Worm (Caenorhabditis elegans) whole organism, L1 larva: ENCODE results near the gene eelo-2.

ENCODE experiments used
- aly-2 ChIP-seq: fragments of 150-350 bp; optimal IDR thresholded peaks from 2 replicates; lab custom pipeline; 2014; ENCODE audit warnings: missing biosample characterization, missing genetic modification characterization
- ces-1 ChIP-seq: fragments of 150-350 bp; optimal IDR thresholded peaks from 2 replicates; lab custom pipeline; 2014; ENCODE audit warnings: missing biosample characterization, missing genetic modification reagents, missing genetic modification characterization
- elt-3 ChIP-seq, 6 experiments: fragments of 150-350 bp in 1 of 6; sonication (generic microtip); optimal IDR thresholded peaks; 2 replicates each; lab custom pipeline; 2017 to 2018; ENCODE audit warnings: missing biosample characterization in 6 of 6, missing genetic modification characterization in 6 of 6, inconsistent platforms in 1 of 6
- hlh-4 ChIP-seq: sonication (generic microtip); optimal IDR thresholded peaks from 2 replicates; lab custom pipeline; 2016; ENCODE audit warnings: mild to moderate bottlenecking, missing genetic modification characterization, missing compliant biosample characterization
- jun-1 ChIP-seq: fragments of 150-350 bp; optimal IDR thresholded peaks from 2 replicates; lab custom pipeline; 2014; ENCODE audit warnings: missing biosample characterization, missing genetic modification reagents, missing genetic modification characterization
- mab-9 ChIP-seq: fragments of 200-800 bp; sonication (Bioruptor generic); IDR thresholded peaks from 2 replicates; pipeline ENCODE4 v1.3.6; 2022; ENCODE audit warnings: missing genetic modification reagents, missing genetic modification characterization, missing compliant biosample characterization
- pax-3 ChIP-seq: fragments of 200-800 bp; sonication (Bioruptor generic); optimal IDR thresholded peaks from 2 replicates; lab custom pipeline; 2018; ENCODE audit warnings: mild to moderate bottlenecking, missing genetic modification characterization, moderate library complexity, missing compliant biosample characterization
- sptf-1 ChIP-seq: fragments of 150-350 bp; optimal IDR thresholded peaks from 2 replicates; lab custom pipeline; 2014; ENCODE audit warnings: missing biosample characterization, missing genetic modification characterization
- unc-130 ChIP-seq: fragments of 150-350 bp; optimal IDR thresholded peaks from 2 replicates; lab custom pipeline; 2017; ENCODE audit warnings: missing biosample characterization, missing genetic modification characterization, inconsistent platforms
- unc-86 ChIP-seq: sonication (generic microtip); optimal IDR thresholded peaks from 2 replicates; lab custom pipeline; 2016; ENCODE audit warnings: missing genetic modification characterization, missing compliant biosample characterization

DNA sequence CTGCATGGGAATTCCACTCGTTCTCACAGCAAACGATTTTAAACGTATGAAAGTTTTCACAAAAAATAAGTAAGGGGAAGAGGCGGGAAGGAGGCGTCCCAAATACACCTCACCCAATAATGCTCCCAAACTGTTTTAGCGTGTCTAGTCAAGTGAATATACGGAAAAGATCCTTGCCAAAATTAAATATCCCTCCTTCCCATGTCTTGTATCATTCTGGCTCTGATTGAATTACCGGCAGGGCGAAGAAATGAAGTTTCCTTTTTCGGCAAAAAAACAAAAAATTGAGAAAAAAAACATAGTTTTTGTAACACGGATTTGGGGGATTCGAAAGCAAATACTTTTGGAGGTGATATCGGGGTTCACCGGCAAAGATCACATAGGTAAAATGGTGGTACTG lies 11.0 kb upstream of the eelo-2 start:
- TF ChIP-seq ces-1 = no peak
- no peak for TF ChIP-seq elt-3 (tag; optimal IDR thresholded peaks at IDR 0.05; lab: Kevin White, UChicago)
- no peak for TF ChIP-seq hlh-4 (tag; lab: Kevin White, UChicago)
- no peak for TF ChIP-seq sptf-1 (tag; lab: Kevin White, UChicago)
- TF ChIP-seq aly-2 = no peak
- TF ChIP-seq unc-86 (tag; lab: Kevin White, UChicago) = no peak
- TF ChIP-seq mab-9 = no peak
- no peak for TF ChIP-seq pax-3
- TF ChIP-seq jun-1 (tag; lab: Kevin White, UChicago) = no peak
- no peak for TF ChIP-seq unc-130 (tag; lab: Kevin White, UChicago)
